Fruit fly (Drosophila melanogaster): Measurements from ENCODE around the gene CLIP-190.

CLIP-190 gene

DNA sequence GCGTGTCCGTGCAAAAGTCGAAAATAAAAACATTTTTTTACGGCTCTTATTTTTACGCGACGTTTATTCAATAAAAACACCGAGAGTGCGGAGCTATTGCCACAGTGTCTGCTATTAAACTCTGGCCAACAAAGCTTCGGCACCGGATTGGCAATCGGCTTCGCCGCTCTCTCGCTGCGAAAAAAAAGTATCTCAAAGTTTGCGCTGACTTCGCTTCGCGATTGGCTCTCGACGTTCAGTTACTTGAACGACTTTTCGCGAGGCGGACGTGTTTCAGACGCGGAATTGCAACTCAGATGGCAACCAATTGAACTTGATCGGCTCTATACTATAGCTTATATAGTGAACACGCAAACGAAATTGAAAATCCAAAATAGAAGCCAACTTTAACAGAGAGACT, 4.6 kb downstream of the CLIP-190 start (continued):
- no peak for TF ChIP-seq CG1602 (GFP tag; optimal IDR thresholded peaks at IDR 0.05)
- peak; percentile 27 for TF ChIP-seq CG12769 (tag; optimal IDR thresholded peaks at IDR 0.05)
- no peak for TF ChIP-seq kni (GFP tag; optimal IDR thresholded peaks at IDR 0.05)
- no peak for TF ChIP-seq CG3065 (GFP tag; optimal IDR thresholded peaks at IDR 0.05)
- TF ChIP-seq CG6689 (GFP tag; IDR thresholded peaks at IDR 0.05) = no peak
- no peak for TF ChIP-seq CG17359 (tag; optimal IDR thresholded peaks at IDR 0.05)
- TF ChIP-seq ind (GFP tag; optimal IDR thresholded peaks at IDR 0.05) = no peak
- no peak for TF ChIP-seq dan (GFP tag; IDR thresholded peaks at IDR 0.05)
- TF ChIP-seq CG12104 (GFP tag; optimal IDR thresholded peaks at IDR 0.05) = no peak
- TF ChIP-seq dysf (GFP tag; IDR thresholded peaks at IDR 0.05) = no peak
- peak; percentile 40; the same call in 1 of the 2 replicates for TF ChIP-seq Rfx (GFP tag; IDR thresholded peaks at IDR 0.05)
- no peak for TF ChIP-seq jigr1 (GFP tag; IDR thresholded peaks at IDR 0.05)
- TF ChIP-seq wdn (GFP tag; IDR thresholded peaks at IDR 0.05) = no peak
- no peak for TF ChIP-seq nau (GFP tag; optimal IDR thresholded peaks at IDR 0.05)
- TF ChIP-seq CG12155 (GFP tag; optimal IDR thresholded peaks at IDR 0.05) = no peak
- TF ChIP-seq oc (tag; optimal IDR thresholded peaks at IDR 0.05) = no peak
- TF ChIP-seq her (GFP tag; optimal IDR thresholded peaks at IDR 0.05) = no peak
- no peak for TF ChIP-seq CG6254 (GFP tag; optimal IDR thresholded peaks at IDR 0.05)
- TF ChIP-seq B-H2 (GFP tag; optimal IDR thresholded peaks at IDR 0.05) = peak; percentile 52
- TF ChIP-seq odd (GFP tag; optimal IDR thresholded peaks at IDR 0.05) = no peak
- TF ChIP-seq Atf6 (GFP tag; IDR thresholded peaks at IDR 0.05) = peak; percentile 32; the same call in 1 of the 2 replicates
- TF ChIP-seq Poxn (GFP tag; IDR thresholded peaks at IDR 0.05) = no peak
- no peak for TF ChIP-seq CG8765 (GFP tag; IDR thresholded peaks at IDR 0.05)
- TF ChIP-seq trem (tag; optimal IDR thresholded peaks at IDR 0.05) = no peak
- TF ChIP-seq nmo (GFP tag; optimal IDR thresholded peaks at IDR 0.05) = no peak
- no peak for TF ChIP-seq CG4820 (GFP tag; optimal IDR thresholded peaks at IDR 0.05)
- TF ChIP-seq ap (GFP tag; IDR thresholded peaks at IDR 0.05) = no peak
- no peak for TF ChIP-seq exex (tag; optimal IDR thresholded peaks at IDR 0.05)
- TF ChIP-seq sqz (GFP tag; optimal IDR thresholded peaks at IDR 0.05) = no peak
- TF ChIP-seq rib (GFP tag; IDR thresholded peaks at IDR 0.05) = peak; percentile 63
- TF ChIP-seq CG17802 (tag; optimal IDR thresholded peaks at IDR 0.05) = no peak
- no peak for TF ChIP-seq CG6683 (GFP tag; optimal IDR thresholded peaks at IDR 0.05)
- no peak for TF ChIP-seq danr (GFP tag; IDR thresholded peaks at IDR 0.05)
- TF ChIP-seq CG14710 (tag; optimal IDR thresholded peaks at IDR 0.05) = no peak
- no peak for TF ChIP-seq CG7556 (GFP tag; optimal IDR thresholded peaks at IDR 0.05)
- no peak for TF ChIP-seq vnd (GFP tag; IDR thresholded peaks at IDR 0.05; ENCODE audit: partially characterized antibody)
- TF ChIP-seq eyg (GFP tag; optimal IDR thresholded peaks at IDR 0.05) = no peak
- no peak for TF ChIP-seq kay (GFP tag; optimal IDR thresholded peaks at IDR 0.05)
- TF ChIP-seq CG13894 (tag; optimal IDR thresholded peaks at IDR 0.05) = peak; percentile 51
- TF ChIP-seq Hey (tag; optimal IDR thresholded peaks at IDR 0.05) = no peak
- TF ChIP-seq CG4404 (GFP tag; IDR thresholded peaks at IDR 0.05) = no peak
- no peak for TF ChIP-seq CG1529 (GFP tag; optimal IDR thresholded peaks at IDR 0.05)
- TF ChIP-seq row (GFP tag; IDR thresholded peaks at IDR 0.05) = no peak; the same call in 2 of the 3 replicates
- no peak for TF ChIP-seq Awh (GFP tag; IDR thresholded peaks at IDR 0.05)
- TF ChIP-seq CG11723 (GFP tag; optimal IDR thresholded peaks at IDR 0.05) = no peak
- TF ChIP-seq HLH3B (GFP tag; IDR thresholded peaks at IDR 0.05) = no peak
- TF ChIP-seq ro (GFP tag; IDR thresholded peaks at IDR 0.05) = no peak
- no peak for TF ChIP-seq CTCF (GFP tag; optimal IDR thresholded peaks at IDR 0.05)
- TF ChIP-seq grn (GFP tag; optimal IDR thresholded peaks at IDR 0.05) = no peak
- TF ChIP-seq caup (GFP tag; optimal IDR thresholded peaks at IDR 0.05; ENCODE audit: severe bottlenecking) = peak; percentile 10
- no peak for TF ChIP-seq Mrtf (GFP tag; IDR thresholded peaks at IDR 0.05)
- peak in 1 of 2 experiments; percentile 74 for TF ChIP-seq Pdp1 (GFP tag; optimal IDR thresholded peaks at IDR 0.05)
- TF ChIP-seq CG13775 (GFP tag; optimal IDR thresholded peaks at IDR 0.05) = no peak
